Worm (Caenorhabditis elegans) whole organism, L4 larva: ENCODE data around the gene T06E4.7.
A peak's percentile ranks its signal among the peaks of the same experiment; 100 is the strongest.
"Not testable (repeated sequence)": the region's sequence is repeated elsewhere in the genome, so short reads cannot be mapped to it uniquely, and the experiment has no call there.

Source experiments
- ama-1 ChIP-seq: fragments of 150-350 bp; optimal IDR thresholded peaks from 2 replicates; lab custom pipeline; 2014; ENCODE audit warnings: inconsistent platforms, mixed read lengths
- dpl-1 ChIP-seq: fragments of 150-350 bp; optimal IDR thresholded peaks from 2 replicates; lab custom pipeline; 2014; ENCODE audit warnings: missing biosample characterization, missing genetic modification reagents, missing genetic modification characterization
- egl-27 ChIP-seq: sonication (generic microtip); optimal IDR thresholded peaks from 3 replicates; lab custom pipeline; 2017; ENCODE audit warnings: missing biosample characterization, missing genetic modification reagents, missing genetic modification characterization
- fos-1 ChIP-seq: fragments of 150-350 bp; optimal IDR thresholded peaks from 2 replicates; lab custom pipeline; 2014; ENCODE audit warnings: missing biosample characterization, missing genetic modification characterization
- mdl-1 ChIP-seq, 2 experiments: fragments of 150-350 bp in 1 of 2; sonication (generic microtip) in 1 of 2; optimal IDR thresholded peaks; 2 replicates each; lab custom pipeline; 2014 to 2017; ENCODE audit warnings: missing biosample characterization in 2 of 2, missing genetic modification characterization in 2 of 2
- nhr-76 ChIP-seq: fragments of 150-350 bp; optimal IDR thresholded peaks from 2 replicates; lab custom pipeline; 2014; ENCODE audit warnings: missing biosample characterization, missing genetic modification characterization
- pha-4 ChIP-seq, 2 experiments: fragments of 150-350 bp in 1 of 2; fragments of 200-800 bp in 1 of 2; sonication (Bioruptor generic) in 1 of 2; IDR thresholded peaks in 1 of 2; optimal IDR thresholded peaks in 1 of 2; 2 replicates each; pipeline versions ENCODE4 v1.3.6 to Lab custom; 2014 to 2022; ENCODE audit warnings: missing genetic modification characterization in 2 of 2, missing genetic modification reagents in 2 of 2, missing biosample characterization in 1 of 2, missing compliant biosample characterization in 1 of 2
- pqm-1 ChIP-seq: sonication (generic microtip); optimal IDR thresholded peaks from 2 replicates; lab custom pipeline; 2017; ENCODE audit warnings: missing biosample characterization, missing genetic modification characterization
- snpc-1.2 ChIP-seq: fragments of 200-800 bp; sonication (Bioruptor generic); IDR thresholded peaks from 2 replicates; pipeline ENCODE4 v1.3.6; 2022; ENCODE audit warnings: missing genetic modification reagents, missing genetic modification characterization, missing compliant biosample characterization
- unc-62 ChIP-seq, 3 experiments: fragments of 150-350 bp in 1 of 3; sonication (generic microtip); optimal IDR thresholded peaks in 2 of 3; peaks in 1 of 3; 1 replicate in 1 of 3; 2 replicates in 2 of 3; lab custom pipeline; 2014 to 2017; ENCODE audit warnings: missing biosample characterization in 3 of 3, missing genetic modification characterization in 3 of 3, missing genetic modification reagents in 3 of 3, missing genotype in 1 of 3

DNA sequence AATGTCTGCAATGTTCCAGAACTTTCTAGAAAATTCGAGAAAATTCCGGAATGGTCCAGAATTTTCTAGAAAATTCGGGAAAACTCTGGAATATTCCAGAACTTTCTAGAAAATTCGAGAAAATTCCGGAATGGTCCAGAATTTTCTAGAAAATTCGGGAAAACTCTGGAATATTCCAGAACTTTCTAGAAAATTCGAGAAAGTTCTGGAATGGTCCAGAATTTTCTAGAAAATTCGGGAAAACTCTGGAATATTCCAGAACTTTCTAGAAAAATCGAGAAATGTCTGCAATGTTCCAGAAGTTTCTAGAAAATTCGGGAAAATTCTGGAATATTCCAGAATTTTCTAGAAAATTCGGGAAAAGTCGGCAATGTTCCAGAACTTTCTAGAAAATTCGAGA lies 22.7 kb upstream of the T06E4.7 start:
- TF ChIP-seq pqm-1; snpc-1.2 (GFP tag; lab: Robert Waterston, UW); egl-27; mdl-1 (tag; optimal IDR thresholded peaks at IDR 0.05; lab: Kevin White, UChicago); fos-1 (tag; lab: Kevin White, UChicago); unc-62 (GFP tag; optimal IDR thresholded peaks at IDR 0.05 in 1 of 2; lab: Kevin White, UChicago); unc-62 (tag; optimal IDR thresholded peaks at IDR 0.05; lab: Kevin White, UChicago); pha-4 (tag; optimal IDR thresholded peaks at IDR 0.05; lab: Kevin White, UChicago); nhr-76 (tag; lab: Kevin White, UChicago); ama-1 (lab: Kevin White, UChicago); dpl-1 (GFP tag; lab: Kevin White, UChicago): not testable (repeated sequence)
- 0 out of 2 replicates have a peak, but pooled peaks have one; percentile 27 for TF ChIP-seq pha-4 (GFP tag; IDR thresholded peaks at IDR 0.05; lab: Robert Waterston, UW)
